Worm (Caenorhabditis elegans) whole organism, L1 larva: Measurements from ENCODE around the gene F16H6.3.

ENCODE experiments used
- ceh-88 ChIP-seq: fragments of 200-800 bp; sonication (Bioruptor generic); IDR thresholded peaks from 2 replicates; pipeline ENCODE4 v1.3.6; 2022; ENCODE audit warnings: missing genetic modification characterization, missing compliant biosample characterization
- egl-27 ChIP-seq, 2 experiments: fragments of 150-350 bp in 1 of 2; sonication (generic microtip); optimal IDR thresholded peaks; 3 replicates each; lab custom pipeline; 2017 to 2018; ENCODE audit warnings: missing biosample characterization in 2 of 2, missing genetic modification characterization in 2 of 2, missing genetic modification reagents in 2 of 2
- elt-2 ChIP-seq: sonication (generic microtip); optimal IDR thresholded peaks from 2 replicates; lab custom pipeline; 2016; ENCODE audit warnings: missing genetic modification characterization, mild to moderate bottlenecking, inconsistent platforms, missing compliant biosample characterization, missing genetic modification reagents
- fos-1 ChIP-seq: fragments of 150-350 bp; optimal IDR thresholded peaks from 2 replicates; lab custom pipeline; 2014; ENCODE audit warnings: missing biosample characterization, missing genetic modification characterization
- hpl-2 ChIP-seq: fragments of 150-350 bp; optimal IDR thresholded peaks from 2 replicates; lab custom pipeline; 2014; ENCODE audit warnings: missing biosample characterization, missing genetic modification reagents, missing genetic modification characterization
- lin-15B ChIP-seq: fragments of 150-350 bp; sonication (generic microtip); optimal IDR thresholded peaks from 3 replicates; lab custom pipeline; 2014; ENCODE audit warnings: missing biosample characterization, missing genetic modification characterization
- nhr-11 ChIP-seq: fragments of 150-350 bp; optimal IDR thresholded peaks from 2 replicates; lab custom pipeline; 2014; ENCODE audit warnings: missing biosample characterization, missing genetic modification characterization
- nhr-20 ChIP-seq: sonication (generic microtip); optimal IDR thresholded peaks from 2 replicates; lab custom pipeline; 2016; ENCODE audit warnings: mild to moderate bottlenecking, missing genetic modification characterization, missing compliant biosample characterization
- skn-1 ChIP-seq: fragments of 150-350 bp; optimal IDR thresholded peaks from 2 replicates; lab custom pipeline; 2014; ENCODE audit warnings: missing biosample characterization, missing genetic modification characterization
- sup-37 ChIP-seq: fragments of 200-800 bp; sonication (Bioruptor generic); optimal IDR thresholded peaks from 2 replicates; lab custom pipeline; 2018; ENCODE audit warnings: mild to moderate bottlenecking, missing genetic modification characterization, missing compliant biosample characterization

DNA sequence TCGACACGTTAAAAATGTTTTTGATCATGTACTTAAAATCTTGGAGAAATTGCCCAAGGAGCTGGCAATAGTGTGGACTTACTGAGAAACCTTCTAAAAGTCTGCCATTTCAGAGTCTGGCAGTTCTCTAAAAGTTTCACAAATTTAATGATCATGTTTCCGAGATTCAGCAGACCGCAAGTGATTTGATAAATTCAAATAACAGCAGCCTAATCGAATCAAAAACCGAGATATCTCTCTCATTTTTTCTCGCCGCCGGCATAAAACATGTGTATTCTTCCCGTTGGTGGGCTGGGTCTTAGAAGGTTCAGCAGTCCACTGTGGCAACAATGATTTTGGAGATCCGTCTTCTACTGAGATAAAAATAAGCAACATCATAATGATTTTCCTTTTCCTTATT lies 5.9 kb upstream of the F16H6.3 start, which contains the start of gene clec-246:
- TF ChIP-seq egl-27 (tag; optimal IDR thresholded peaks at IDR 0.05; lab: Kevin White, UChicago) (no peak), ceh-88 (GFP tag; lab: Robert Waterston, UW) (no peak), nhr-11 (tag; lab: Kevin White, UChicago) (no peak), sup-37 (GFP tag; lab: Kevin White, UChicago) (no peak), skn-1 (tag; lab: Kevin White, UChicago) (no peak), nhr-20 (tag; lab: Kevin White, UChicago) (no peak), lin-15B (tag; lab: Kevin White, UChicago) (no peak), fos-1 (no peak), elt-2 (tag; lab: Kevin White, UChicago) (no peak), hpl-2 (no peak)
